Fruit fly (Drosophila melanogaster) whole organism, embryonic: ENCODE measurements around the gene Rab19.

Experiments
- CG10366 ChIP-seq: fragments of 200-800 bp; sonication (Bioruptor generic); IDR thresholded peaks from 2 replicates; pipeline ENCODE4 v1.3.6; 2022; ENCODE audit warnings: missing biosample characterization, missing genetic modification characterization
- CG10654 ChIP-seq: fragments of 200-800 bp; sonication (Bioruptor generic); optimal IDR thresholded peaks from 2 replicates; lab custom pipeline; 2016; ENCODE audit warnings: missing biosample characterization, missing genetic modification characterization
- Dbx ChIP-seq: fragments of 200-800 bp; sonication (Bioruptor generic); IDR thresholded peaks from 3 replicates; pipeline ENCODE4 v1.3.6; 2022; ENCODE audit warnings: missing biosample characterization, missing genetic modification characterization
- Gsc ChIP-seq: fragments of 200-800 bp; sonication (Bioruptor generic); IDR thresholded peaks from 2 replicates; pipeline ENCODE4 v1.3.6; 2022; ENCODE audit warnings: missing biosample characterization, missing genetic modification characterization
- Gug ChIP-seq: fragments of 200-800 bp; sonication (Bioruptor generic); IDR thresholded peaks from 4 replicates; pipeline ENCODE4 v1.3.6; 2022; ENCODE audit warnings: missing biosample characterization, missing genetic modification characterization
- HLH54F ChIP-seq: fragments of 200-800 bp; sonication (Bioruptor generic); optimal IDR thresholded peaks from 3 replicates; lab custom pipeline; 2016; ENCODE audit warnings: missing biosample characterization, missing genetic modification characterization
- ewg ChIP-seq: fragments of 200-800 bp; sonication (Bioruptor generic); optimal IDR thresholded peaks from 3 replicates; lab custom pipeline; 2017; ENCODE audit warnings: mild to moderate bottlenecking, missing biosample characterization, missing genetic modification reagents, missing genetic modification characterization
- nau ChIP-seq: fragments of 200-800 bp; sonication (Bioruptor generic); optimal IDR thresholded peaks from 3 replicates; lab custom pipeline; 2017; ENCODE audit warnings: missing biosample characterization, mild to moderate bottlenecking, missing genetic modification characterization, missing genetic modification reagents
- pros ChIP-seq: fragments of 200-800 bp; sonication (Bioruptor generic); optimal IDR thresholded peaks from 3 replicates; lab custom pipeline; 2019; ENCODE audit warnings: missing biosample characterization, mild to moderate bottlenecking, missing genetic modification characterization, moderate library complexity

DNA sequence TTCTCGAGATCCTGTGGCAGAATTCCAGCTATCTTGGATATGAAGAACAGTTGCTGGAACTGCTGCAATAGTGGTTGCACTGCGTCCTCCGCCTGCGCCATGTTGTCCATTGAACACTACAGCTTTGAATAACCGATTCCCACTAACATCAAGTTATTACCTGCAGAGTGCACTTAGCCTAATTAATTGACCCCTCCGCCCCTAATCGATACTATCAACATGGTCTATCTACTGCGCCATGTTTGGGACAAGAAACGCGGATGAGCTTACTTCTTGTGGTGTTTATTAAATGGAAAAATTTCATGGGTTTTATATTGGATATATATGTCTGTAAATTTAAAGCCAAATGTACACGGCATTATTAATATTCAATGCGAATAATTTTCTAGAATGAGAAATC is 10.1 kb downstream of the Rab19 start, which contains the start of gene Gr66a:
- TF ChIP-seq Gsc: no peak
- TF ChIP-seq Gug (GFP tag; lab: Robert Waterston, UW): no peak
- TF ChIP-seq nau: no peak
- TF ChIP-seq HLH54F (GFP tag; lab: Kevin White, UChicago): no peak
- no peak for TF ChIP-seq CG10366 (GFP tag; lab: Robert Waterston, UW)
- no peak for TF ChIP-seq ewg (GFP tag; lab: Kevin White, UChicago)
- no peak for TF ChIP-seq CG10654 (GFP tag; lab: Kevin White, UChicago)
- no peak for TF ChIP-seq Dbx (GFP tag; lab: Robert Waterston, UW)
- no peak for TF ChIP-seq pros (GFP tag; lab: Kevin White, UChicago)
